Worm (Caenorhabditis elegans) whole organism, early embryonic: ENCODE measurements around the gene ftr-1.

Source experiments
- F13C5.2 ChIP-seq: sonication (generic microtip); optimal IDR thresholded peaks from 2 replicates; lab custom pipeline; 2017; ENCODE audit warnings: mild to moderate bottlenecking, missing genetic modification characterization, inconsistent platforms, missing compliant biosample characterization
- ama-1 ChIP-seq: fragments of 150-350 bp; optimal IDR thresholded peaks from 2 replicates; lab custom pipeline; 2014
- ets-7 ChIP-seq: sonication (generic microtip); optimal IDR thresholded peaks from 2 replicates; lab custom pipeline; 2016; ENCODE audit warnings: missing genotype, missing genetic modification characterization, missing compliant biosample characterization
- hmbx-1 ChIP-seq: sonication (generic microtip); optimal IDR thresholded peaks from 2 replicates; lab custom pipeline; 2016; ENCODE audit warnings: mild to moderate bottlenecking, missing genetic modification characterization, missing compliant biosample characterization
- hmg-4 ChIP-seq: fragments of 200-800 bp; sonication (Bioruptor generic); optimal IDR thresholded peaks from 2 replicates; lab custom pipeline; 2018; ENCODE audit warnings: mild to moderate bottlenecking, missing genetic modification characterization, missing compliant biosample characterization
- tbx-11 ChIP-seq: fragments of 200-800 bp; sonication (Bioruptor generic); IDR thresholded peaks from 2 replicates; pipeline ENCODE4 v1.3.6; 2022; ENCODE audit warnings: missing genetic modification characterization, missing compliant biosample characterization
- tbx-37 ChIP-seq: fragments of 200-800 bp; sonication (Bioruptor generic); conservative IDR thresholded peaks from 2 replicates; pipeline ENCODE4 v1.3.6; 2022; ENCODE audit warnings: missing genetic modification reagents, missing genetic modification characterization, missing compliant biosample characterization

DNA sequence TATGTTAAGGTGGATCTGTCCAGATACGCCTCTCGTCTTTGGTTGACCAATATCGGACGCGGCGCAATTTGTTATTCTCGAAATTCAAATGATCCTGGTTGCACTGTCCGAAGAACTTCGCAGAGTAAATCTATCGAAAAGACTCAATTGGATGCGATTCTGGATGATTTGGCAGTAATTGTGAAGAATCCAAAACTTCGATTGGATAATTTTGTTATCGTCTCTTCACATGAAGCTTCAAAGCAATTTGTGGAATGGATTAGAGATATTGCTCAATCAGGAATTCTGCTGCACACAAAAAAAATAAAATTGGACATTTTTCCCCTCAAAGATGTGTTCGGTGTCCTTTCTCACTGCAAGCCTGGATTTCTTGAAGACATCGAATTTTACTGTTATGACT is 2.9 kb downstream of the ftr-1 start:
- TF ChIP-seq tbx-11 (GFP tag; lab: Robert Waterston, UW): no peak
- no peak for TF ChIP-seq ama-1 (lab: Kevin White, UChicago)
- TF ChIP-seq hmbx-1 (tag; lab: Kevin White, UChicago): no peak
- TF ChIP-seq ets-7: no peak
- TF ChIP-seq tbx-37 (GFP tag; lab: Robert Waterston, UW): no peak
- TF ChIP-seq hmg-4 (GFP tag; lab: Kevin White, UChicago): no peak
- no peak for TF ChIP-seq F13C5.2
